Worm (Caenorhabditis elegans) whole organism, young adult: Measurements from ENCODE around the gene F16F9.4.

Experiments used
- F22D6.2 ChIP-seq: sonication (generic microtip); optimal IDR thresholded peaks from 2 replicates; lab custom pipeline; 2016; ENCODE audit warnings: mild to moderate bottlenecking, missing genetic modification characterization, missing compliant biosample characterization
- F37B4.10 ChIP-seq: fragments of 200-800 bp; sonication (Bioruptor generic); IDR thresholded peaks from 2 replicates; pipeline ENCODE4 v1.3.6; 2022; ENCODE audit warnings: missing genetic modification characterization, missing compliant biosample characterization
- F49E8.2 ChIP-seq: sonication (generic microtip); optimal IDR thresholded peaks from 3 replicates; lab custom pipeline; 2017; ENCODE audit warnings: missing genetic modification characterization, mild to moderate bottlenecking, missing compliant biosample characterization, antibody characterized with exemption, moderate library complexity; ENCODE audit not compliant: insufficient read depth
- dpl-1 ChIP-seq: fragments of 150-350 bp; optimal IDR thresholded peaks from 2 replicates; lab custom pipeline; 2014; ENCODE audit warnings: missing biosample characterization, missing genetic modification reagents, missing genetic modification characterization
- madf-6 ChIP-seq: fragments of 200-800 bp; sonication (Bioruptor generic); IDR thresholded peaks from 2 replicates; pipeline ENCODE4 v1.3.6; 2022; ENCODE audit warnings: missing genetic modification reagents, missing genetic modification characterization, missing compliant biosample characterization
- mel-28 ChIP-seq: sonication (generic microtip); optimal IDR thresholded peaks from 2 replicates; lab custom pipeline; 2016; ENCODE audit warnings: borderline replicate concordance, mild to moderate bottlenecking, missing genetic modification characterization, missing compliant biosample characterization
- nfya-1 ChIP-seq: sonication (generic microtip); optimal IDR thresholded peaks from 2 replicates; lab custom pipeline; 2017; ENCODE audit warnings: antibody characterized with exemption, missing compliant biosample characterization, missing genetic modification characterization, borderline replicate concordance; ENCODE audit not compliant: insufficient read depth
- snpc-4 ChIP-seq, 5 experiments: fragments of 150-350 bp in 1 of 5; sonication (generic microtip) in 4 of 5; optimal IDR thresholded peaks; 2 replicates each; lab custom pipeline; 2014 to 2018; ENCODE audit warnings: missing genetic modification characterization in 5 of 5, missing biosample characterization in 3 of 5, antibody characterized with exemption in 2 of 5, mild to moderate bottlenecking in 2 of 5, missing compliant biosample characterization in 2 of 5, missing genotype in 2 of 5, moderate library complexity in 2 of 5, missing genetic modification reagents in 1 of 5
- ztf-26 ChIP-seq: sonication (generic microtip); optimal IDR thresholded peaks from 2 replicates; lab custom pipeline; 2017; ENCODE audit warnings: missing genetic modification characterization, missing compliant biosample characterization

DNA sequence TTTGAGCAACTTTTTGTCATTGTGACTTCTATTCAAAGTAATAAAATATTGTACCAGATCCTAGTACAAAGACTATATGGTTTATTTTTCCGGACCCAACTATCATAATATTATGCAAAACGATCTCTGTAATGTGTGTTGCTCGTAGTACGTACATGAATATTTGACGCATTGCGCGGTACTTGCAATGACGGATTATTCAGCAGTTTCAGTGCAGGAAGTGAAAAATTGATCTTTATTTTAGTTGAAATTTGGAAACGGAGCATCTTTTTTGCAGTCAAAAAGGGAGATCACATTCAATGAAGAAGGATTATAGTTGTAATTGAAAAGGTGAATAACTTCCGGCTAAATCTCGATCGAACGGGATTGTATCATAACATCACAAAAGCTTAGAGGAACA lies 20.8 kb upstream of the F16F9.4 start:
- TF ChIP-seq F22D6.2 (tag; lab: Kevin White, UChicago) = no peak
- TF ChIP-seq nfya-1 (tag; lab: Kevin White, UChicago) = no peak
- no peak for TF ChIP-seq mel-28 (tag; lab: Kevin White, UChicago)
- TF ChIP-seq dpl-1 (GFP tag; lab: Kevin White, UChicago) = no peak
- TF ChIP-seq ztf-26 = no peak
- no peak for TF ChIP-seq F49E8.2 (tag; lab: Kevin White, UChicago)
- TF ChIP-seq F37B4.10 = no peak
- TF ChIP-seq snpc-4 (GFP tag; optimal IDR thresholded peaks at IDR 0.05; lab: Kevin White, UChicago) = no peak
- TF ChIP-seq snpc-4 (tag; optimal IDR thresholded peaks at IDR 0.05; lab: Kevin White, UChicago) = no peak
- TF ChIP-seq madf-6 (GFP tag; lab: Robert Waterston, UW) = no peak
